Worm (Caenorhabditis elegans) whole organism, L4 larva: Measurements from ENCODE around the gene ephx-1.

Source experiments
- Y48G9A.11 ChIP-seq: fragments of 200-800 bp; sonication (Bioruptor generic); IDR thresholded peaks from 2 replicates; pipeline ENCODE4 v1.3.6; 2022; ENCODE audit warnings: missing genetic modification reagents, missing genetic modification characterization, missing compliant biosample characterization
- Y5F2A.4 ChIP-seq: fragments of 200-800 bp; sonication (Bioruptor generic); optimal IDR thresholded peaks from 2 replicates; lab custom pipeline; 2018; ENCODE audit warnings: mild to moderate bottlenecking, missing genetic modification characterization, missing compliant biosample characterization
- aha-1 ChIP-seq: fragments of 150-350 bp; peaks from one replicate; lab custom pipeline; 2014; ENCODE audit warnings: missing biosample characterization, missing genetic modification characterization
- arid-1 ChIP-seq: fragments of 200-800 bp; sonication (Bioruptor generic); conservative IDR thresholded peaks from 2 replicates; pipeline ENCODE4 v1.3.6; 2022; ENCODE audit warnings: missing genetic modification reagents, missing genetic modification characterization, missing compliant biosample characterization
- ceh-28 ChIP-seq: fragments of 150-350 bp; optimal IDR thresholded peaks from 2 replicates; lab custom pipeline; 2014; ENCODE audit warnings: missing biosample characterization, missing genetic modification reagents, missing genetic modification characterization
- ceh-44 ChIP-seq: fragments of 200-800 bp; sonication (Bioruptor generic); IDR thresholded peaks from 2 replicates; pipeline ENCODE4 v1.3.6; 2022; ENCODE audit warnings: missing genetic modification reagents, missing genetic modification characterization, missing compliant biosample characterization
- ces-1 ChIP-seq: fragments of 150-350 bp; sonication (generic microtip); optimal IDR thresholded peaks from 4 replicates; lab custom pipeline; 2014; ENCODE audit warnings: missing biosample characterization, missing genetic modification reagents, missing genetic modification characterization
- ctbp-1 ChIP-seq: fragments of 200-800 bp; sonication (Bioruptor generic); IDR thresholded peaks from 2 replicates; pipeline ENCODE4 v1.3.6; 2022; ENCODE audit warnings: missing genetic modification reagents, missing genetic modification characterization, missing compliant biosample characterization
- daf-16 ChIP-seq, 3 experiments: sonication (generic microtip); optimal IDR thresholded peaks; 2 replicates each; lab custom pipeline; 2016 to 2017; ENCODE audit warnings: missing genetic modification characterization in 3 of 3, missing genetic modification reagents in 3 of 3, mild to moderate bottlenecking in 2 of 3, missing compliant biosample characterization in 2 of 3, missing biosample characterization in 1 of 3, moderate library complexity in 1 of 3
- daf-19 ChIP-seq: fragments of 200-800 bp; sonication (Bioruptor generic); conservative IDR thresholded peaks from 2 replicates; pipeline ENCODE4 v1.3.6; 2022; ENCODE audit warnings: missing genetic modification characterization, missing compliant biosample characterization
- daf-8 ChIP-seq: fragments of 200-800 bp; sonication (Bioruptor generic); IDR thresholded peaks from 2 replicates; pipeline ENCODE4 v1.3.6; 2022; ENCODE audit warnings: missing genetic modification characterization, missing compliant biosample characterization
- dmd-6 ChIP-seq: fragments of 200-800 bp; sonication (Bioruptor generic); IDR thresholded peaks from 2 replicates; pipeline ENCODE4 v1.3.6; 2022; ENCODE audit warnings: missing genetic modification reagents, missing genetic modification characterization, missing compliant biosample characterization
- dmd-9 ChIP-seq: fragments of 200-800 bp; sonication (Bioruptor generic); IDR thresholded peaks from 2 replicates; pipeline ENCODE4 v1.3.6; 2022; ENCODE audit warnings: missing genetic modification reagents, missing genetic modification characterization, missing compliant biosample characterization
- dpl-1 ChIP-seq: fragments of 150-350 bp; optimal IDR thresholded peaks from 2 replicates; lab custom pipeline; 2014; ENCODE audit warnings: missing biosample characterization, missing genetic modification reagents, missing genetic modification characterization
- fkh-10 ChIP-seq: fragments of 150-350 bp; optimal IDR thresholded peaks from 2 replicates; lab custom pipeline; 2014; ENCODE audit warnings: missing biosample characterization, missing genetic modification reagents, missing genetic modification characterization
- hmg-1.1 ChIP-seq: fragments of 200-800 bp; sonication (Bioruptor generic); IDR thresholded peaks from 2 replicates; pipeline ENCODE4 v1.3.6; 2022; ENCODE audit warnings: missing genetic modification reagents, missing genetic modification characterization, missing compliant biosample characterization
- jun-1 ChIP-seq: fragments of 150-350 bp; optimal IDR thresholded peaks from 2 replicates; lab custom pipeline; 2014; ENCODE audit warnings: missing biosample characterization, missing genetic modification reagents, missing genetic modification characterization
- lsy-2 ChIP-seq, 2 experiments: fragments of 150-350 bp in 1 of 2; sonication (generic microtip) in 1 of 2; optimal IDR thresholded peaks; 2 replicates each; lab custom pipeline; 2014 to 2017; ENCODE audit warnings: missing biosample characterization in 2 of 2, missing genetic modification characterization in 2 of 2
- mdl-1 ChIP-seq, 2 experiments: fragments of 150-350 bp in 1 of 2; sonication (generic microtip) in 1 of 2; optimal IDR thresholded peaks; 2 replicates each; lab custom pipeline; 2014 to 2017; ENCODE audit warnings: missing biosample characterization in 2 of 2, missing genetic modification characterization in 2 of 2
- mdt-29 ChIP-seq: fragments of 200-800 bp; sonication (Bioruptor generic); IDR thresholded peaks from 2 replicates; pipeline ENCODE4 v1.3.6; 2022; ENCODE audit warnings: missing genetic modification reagents, missing genetic modification characterization, missing compliant biosample characterization
- mep-1 ChIP-seq: fragments of 150-350 bp; sonication (generic microtip); optimal IDR thresholded peaks from 3 replicates; lab custom pipeline; 2014; ENCODE audit warnings: missing biosample characterization, missing genetic modification characterization
- mes-2 ChIP-seq: sonication (generic microtip); optimal IDR thresholded peaks from 2 replicates; lab custom pipeline; 2016; ENCODE audit warnings: missing genotype, mild to moderate bottlenecking, missing genetic modification characterization, missing compliant biosample characterization; ENCODE audit not compliant: poor library complexity, severe bottlenecking
- nhr-10 ChIP-seq: fragments of 150-350 bp; optimal IDR thresholded peaks from 2 replicates; lab custom pipeline; 2014; ENCODE audit warnings: missing biosample characterization, missing genetic modification characterization
- nhr-102 ChIP-seq: sonication (generic microtip); optimal IDR thresholded peaks from 2 replicates; lab custom pipeline; 2016; ENCODE audit warnings: mild to moderate bottlenecking, missing genetic modification characterization, moderate library complexity, missing compliant biosample characterization
- nhr-6 ChIP-seq: fragments of 150-350 bp; optimal IDR thresholded peaks from 2 replicates; lab custom pipeline; 2014; ENCODE audit warnings: missing biosample characterization, missing genetic modification characterization
- set-16 ChIP-seq: fragments of 200-800 bp; sonication (Bioruptor generic); IDR thresholded peaks from 2 replicates; pipeline ENCODE4 v1.3.6; 2022; ENCODE audit warnings: missing genetic modification reagents, missing genetic modification characterization, missing compliant biosample characterization
- unc-62 ChIP-seq, 3 experiments: fragments of 150-350 bp in 1 of 3; sonication (generic microtip); optimal IDR thresholded peaks in 2 of 3; peaks in 1 of 3; 1 replicate in 1 of 3; 2 replicates in 2 of 3; lab custom pipeline; 2014 to 2017; ENCODE audit warnings: missing biosample characterization in 3 of 3, missing genetic modification characterization in 3 of 3, missing genetic modification reagents in 3 of 3, missing genotype in 1 of 3
- zfp-2 ChIP-seq: sonication (generic microtip); optimal IDR thresholded peaks from 2 replicates; lab custom pipeline; 2016; ENCODE audit warnings: mild to moderate bottlenecking, missing genetic modification characterization, missing compliant biosample characterization
- zfp-3 ChIP-seq: fragments of 200-800 bp; sonication (Bioruptor generic); conservative IDR thresholded peaks from 2 replicates; pipeline ENCODE4 v1.3.6; 2022; ENCODE audit warnings: missing genetic modification reagents, missing genetic modification characterization, missing compliant biosample characterization
- zip-11 ChIP-seq: fragments of 200-800 bp; sonication (Bioruptor generic); IDR thresholded peaks from 2 replicates; pipeline ENCODE4 v1.3.6; 2022; ENCODE audit warnings: missing genetic modification characterization, missing compliant biosample characterization

Gene ephx-1

ce11 chrII:3960276-3960675 lies 44.4 kb upstream of the ephx-1 start:
- TF ChIP-seq mep-1 (tag; lab: Kevin White, UChicago) (peak; percentile 37), lsy-2 (tag; optimal IDR thresholded peaks at IDR 0.05; lab: Kevin White, UChicago) (peak in 1 of 2 experiments; percentile 55), ctbp-1 (GFP tag; lab: Robert Waterston, UW) (0 out of 2 replicates have a peak, but pooled peaks have one; percentile 37), unc-62 (GFP tag; optimal IDR thresholded peaks at IDR 0.05 in 1 of 2; lab: Kevin White, UChicago) (peak in 1 of 2 experiments; percentile 90), unc-62 (tag; optimal IDR thresholded peaks at IDR 0.05; lab: Kevin White, UChicago) (no peak), jun-1 (no peak), fkh-10 (GFP tag; lab: Kevin White, UChicago) (peak; percentile 82), daf-8 (no peak), mdl-1 (tag; optimal IDR thresholded peaks at IDR 0.05; lab: Kevin White, UChicago) (peak in 1 of 2 experiments; percentile 7), aha-1 (peak; percentile 87), nhr-102 (tag; lab: Kevin White, UChicago) (no peak)

- no peak for TF ChIP-seq dmd-6 (GFP tag; lab: Robert Waterston, UW)
- no peak for TF ChIP-seq zfp-3
- no peak for TF ChIP-seq dpl-1 (GFP tag; lab: Kevin White, UChicago)
- TF ChIP-seq set-16 (GFP tag; lab: Robert Waterston, UW) = peak; percentile 23; the same call in 1 of the 2 replicates
- TF ChIP-seq Y48G9A.11 (GFP tag; lab: Robert Waterston, UW) = no peak
- TF ChIP-seq nhr-6 = no peak
- no peak for TF ChIP-seq daf-16 (GFP tag; optimal IDR thresholded peaks at IDR 0.05; lab: Kevin White, UChicago)
- TF ChIP-seq daf-16 (tag; optimal IDR thresholded peaks at IDR 0.05; lab: Kevin White, UChicago) = no peak
- TF ChIP-seq mes-2 (tag; lab: Kevin White, UChicago) = no peak
- no peak for TF ChIP-seq daf-8
- no peak for TF ChIP-seq ceh-44 (GFP tag; lab: Robert Waterston, UW)
- TF ChIP-seq mep-1 (tag; lab: Kevin White, UChicago) = peak; percentile 5
- 0 out of 2 replicates have a peak, but pooled peaks have one; percentile 30 for TF ChIP-seq hmg-1.1 (GFP tag; lab: Robert Waterston, UW)
- TF ChIP-seq nhr-10 = no peak
- TF ChIP-seq daf-19 = no peak
These were observed 43.5 kb upstream of the ephx-1 start for ce11 chrII:3961256-3961655.

ce11 chrII:3964302-3964885 lies 40.3 kb upstream of the ephx-1 start:
- TF ChIP-seq ceh-28 (no peak), zfp-2 (no peak), aha-1 (peak; percentile 96), Y5F2A.4 (no peak), zip-11 (GFP tag; lab: Robert Waterston, UW) (no peak), dmd-9 (GFP tag; lab: Robert Waterston, UW) (no peak), ces-1 (GFP tag; lab: Kevin White, UChicago) (no peak), set-16 (GFP tag; lab: Robert Waterston, UW) (peak; percentile 94)

- TF ChIP-seq arid-1 (GFP tag; lab: Robert Waterston, UW) = 0 out of 2 replicates have a peak, but pooled peaks have one; percentile 46
- TF ChIP-seq unc-62 (GFP tag; optimal IDR thresholded peaks at IDR 0.05 in 1 of 2; lab: Kevin White, UChicago) = peak in 1 of 2 experiments; percentile 41
- TF ChIP-seq unc-62 (tag; optimal IDR thresholded peaks at IDR 0.05; lab: Kevin White, UChicago) = no peak
- TF ChIP-seq set-16 (GFP tag; lab: Robert Waterston, UW) = peak; percentile 93
- no peak for TF ChIP-seq mdt-29 (GFP tag; lab: Robert Waterston, UW)
These were observed 38.9 kb upstream of the ephx-1 start for ce11 chrII:3965665-3966416.
